Fruit fly (Drosophila melanogaster) whole organism, embryonic: ENCODE measurements around the gene nAChRbeta1.

Experiments used
- Awh ChIP-seq: fragments of 200-800 bp; sonication (Bioruptor generic); IDR thresholded peaks from 2 replicates; pipeline ENCODE4, ENCODE4 v1.3.6; 2022; ENCODE audit warnings: missing biosample characterization, missing genetic modification characterization
- Blimp-1 ChIP-seq: fragments of 200-800 bp; sonication (Bioruptor generic); optimal IDR thresholded peaks from 3 replicates; lab custom pipeline; 2018; ENCODE audit warnings: missing biosample characterization, missing genetic modification characterization, mild to moderate bottlenecking, moderate library complexity, missing genetic modification reagents
- CG10565 ChIP-seq: fragments of 200-800 bp; sonication (Bioruptor generic); optimal IDR thresholded peaks from 3 replicates; lab custom pipeline; 2016; ENCODE audit warnings: missing biosample characterization, mild to moderate bottlenecking, missing genetic modification characterization
- CG10979 ChIP-seq: fragments of 200-800 bp; sonication (Bioruptor generic); optimal IDR thresholded peaks from 2 replicates; lab custom pipeline; 2018; ENCODE audit warnings: missing biosample characterization, mild to moderate bottlenecking, missing genetic modification characterization, moderate library complexity
- CG11504 ChIP-seq: fragments of 200-800 bp; sonication (Bioruptor generic); optimal IDR thresholded peaks from 3 replicates; lab custom pipeline; 2019; ENCODE audit warnings: missing biosample characterization, mild to moderate bottlenecking, missing genetic modification characterization, moderate library complexity
- CG12391 ChIP-seq: fragments of 200-800 bp; sonication (Bioruptor generic); optimal IDR thresholded peaks from 3 replicates; lab custom pipeline; 2018; ENCODE audit warnings: missing biosample characterization, mild to moderate bottlenecking, missing genetic modification characterization, moderate library complexity
- CG14050 ChIP-seq: fragments of 200-800 bp; sonication (Bioruptor generic); IDR thresholded peaks from 3 replicates; pipeline ENCODE4 v1.3.6; 2022; ENCODE audit warnings: missing biosample characterization, missing genetic modification characterization
- CG15601 ChIP-seq: fragments of 200-800 bp; sonication (Bioruptor generic); optimal IDR thresholded peaks from 3 replicates; lab custom pipeline; 2019; ENCODE audit warnings: missing biosample characterization, mild to moderate bottlenecking, missing genetic modification characterization, moderate library complexity
- CG30403 ChIP-seq: fragments of 200-800 bp; sonication (Bioruptor generic); optimal IDR thresholded peaks from 3 replicates; lab custom pipeline; 2016; ENCODE audit warnings: missing biosample characterization, missing genetic modification characterization
- CG4282 ChIP-seq: fragments of 200-800 bp; sonication (Bioruptor generic); optimal IDR thresholded peaks from 2 replicates; lab custom pipeline; 2016; ENCODE audit warnings: missing biosample characterization, missing genetic modification characterization
- CG4360 ChIP-seq: fragments of 200-800 bp; sonication (Bioruptor generic); IDR thresholded peaks from 2 replicates; pipeline ENCODE4 v1.3.6; 2022; ENCODE audit warnings: missing biosample characterization, missing genetic modification characterization
- CG5245 ChIP-seq: fragments of 200-800 bp; sonication (Bioruptor generic); optimal IDR thresholded peaks from 3 replicates; lab custom pipeline; 2016; ENCODE audit warnings: missing biosample characterization, missing genetic modification characterization
- CG6654 ChIP-seq: fragments of 200-800 bp; sonication (Bioruptor generic); optimal IDR thresholded peaks from 2 replicates; lab custom pipeline; 2017; ENCODE audit warnings: missing biosample characterization, mild to moderate bottlenecking, missing genetic modification characterization
- CG7745 ChIP-seq: fragments of 200-800 bp; sonication (Bioruptor generic); optimal IDR thresholded peaks from 2 replicates; lab custom pipeline; 2018; ENCODE audit warnings: missing biosample characterization, mild to moderate bottlenecking, missing genetic modification characterization, moderate library complexity
- CG8478 ChIP-seq: fragments of >200 bp; optimal IDR thresholded peaks from 2 replicates; lab custom pipeline; 2018
- CG9727 ChIP-seq: fragments of 200-800 bp; sonication (Bioruptor generic); optimal IDR thresholded peaks from 3 replicates; lab custom pipeline; 2017; ENCODE audit warnings: missing biosample characterization, mild to moderate bottlenecking, missing genetic modification characterization
- CTCF ChIP-seq: fragments of 200-800 bp; sonication (Bioruptor generic); optimal IDR thresholded peaks from 2 replicates; lab custom pipeline; 2017; ENCODE audit warnings: missing biosample characterization, mild to moderate bottlenecking, missing genetic modification characterization, moderate library complexity
- Dfd ChIP-seq, 2 experiments: fragments of >200 bp; optimal IDR thresholded peaks; 2 replicates each; lab custom pipeline; 2017; ENCODE audit warnings: missing biosample characterization in 2 of 2, missing genetic modification characterization in 2 of 2
- Dp ChIP-seq: fragments of 200-800 bp; sonication (Bioruptor generic); optimal IDR thresholded peaks from 2 replicates; lab custom pipeline; 2018; ENCODE audit warnings: missing biosample characterization, mild to moderate bottlenecking, missing genetic modification characterization, moderate library complexity
- ERR ChIP-seq: fragments of 200-800 bp; sonication (Bioruptor generic); optimal IDR thresholded peaks from 2 replicates; lab custom pipeline; 2016; ENCODE audit warnings: missing biosample characterization, missing genetic modification characterization
- Eip74EF ChIP-seq, 2 experiments: fragments of 200-800 bp in 1 of 2; fragments of >200 bp in 1 of 2; sonication (Bioruptor generic) in 1 of 2; optimal IDR thresholded peaks; 2 replicates each; lab custom pipeline; 2017 to 2019; ENCODE audit warnings: missing biosample characterization in 2 of 2, missing genetic modification characterization in 2 of 2, mild to moderate bottlenecking in 1 of 2, moderate library complexity in 1 of 2
- HmgZ ChIP-seq: fragments of 200-800 bp; sonication (Bioruptor generic); optimal IDR thresholded peaks from 2 replicates; lab custom pipeline; 2018; ENCODE audit warnings: missing biosample characterization, mild to moderate bottlenecking, missing genetic modification characterization
- Hr78 ChIP-seq, 2 experiments: fragments of 200-800 bp in 1 of 2; fragments of >200 bp in 1 of 2; sonication (Bioruptor generic) in 1 of 2; optimal IDR thresholded peaks; 2 replicates each; lab custom pipeline; 2017 to 2019; ENCODE audit warnings: missing biosample characterization in 2 of 2, missing genetic modification characterization in 2 of 2, mild to moderate bottlenecking in 1 of 2, moderate library complexity in 1 of 2
- Med ChIP-seq: fragments of 200-800 bp; sonication (Bioruptor generic); peaks from one replicate; lab custom pipeline; 2016; ENCODE audit warnings: missing biosample characterization, missing genetic modification characterization, mild to moderate bottlenecking, inconsistent platforms, moderate library complexity
- Nf-YB ChIP-seq: fragments of 200-800 bp; sonication (Bioruptor generic); optimal IDR thresholded peaks from 3 replicates; lab custom pipeline; 2019; ENCODE audit warnings: missing biosample characterization, mild to moderate bottlenecking, missing genetic modification characterization, moderate library complexity
- PHDP ChIP-seq: fragments of 200-800 bp; sonication (Bioruptor generic); optimal IDR thresholded peaks from 3 replicates; lab custom pipeline; 2018; ENCODE audit warnings: missing biosample characterization, mild to moderate bottlenecking, missing genetic modification characterization, moderate library complexity
- Poxn ChIP-seq: fragments of 200-800 bp; sonication (Bioruptor generic); IDR thresholded peaks from 2 replicates; pipeline ENCODE4 v1.3.6; 2022; ENCODE audit warnings: missing biosample characterization, missing genetic modification characterization
- Scr ChIP-seq: fragments of 200-800 bp; sonication (Bioruptor generic); IDR thresholded peaks from 2 replicates; pipeline ENCODE4 v1.3.6; 2022; ENCODE audit warnings: missing biosample characterization, missing genetic modification characterization; ENCODE audit not compliant: partially characterized antibody
- amos ChIP-seq: fragments of 200-800 bp; sonication (Bioruptor generic); IDR thresholded peaks from 2 replicates; pipeline ENCODE4 v1.3.6; 2022; ENCODE audit warnings: missing biosample characterization, missing genetic modification characterization; ENCODE audit not compliant: partially characterized antibody
- ap ChIP-seq: fragments of 200-800 bp; sonication (Bioruptor generic); IDR thresholded peaks from 2 replicates; pipeline ENCODE4 v1.3.6; 2022; ENCODE audit warnings: missing biosample characterization, missing genetic modification characterization
- ato ChIP-seq: fragments of 200-800 bp; sonication (Bioruptor generic); IDR thresholded peaks from 2 replicates; pipeline ENCODE4 v1.3.6; 2022; ENCODE audit warnings: missing biosample characterization, missing genetic modification characterization; ENCODE audit not compliant: partially characterized antibody
- bbx ChIP-seq: fragments of 200-800 bp; sonication (Bioruptor generic); IDR thresholded peaks from 2 replicates; pipeline ENCODE4 v1.3.6; 2022; ENCODE audit warnings: missing biosample characterization, missing genetic modification characterization; ENCODE audit not compliant: partially characterized antibody
- chm ChIP-seq: fragments of 200-800 bp; sonication (Bioruptor generic); IDR thresholded peaks from 2 replicates; pipeline ENCODE4 v1.3.6; 2022; ENCODE audit warnings: missing biosample characterization, missing genetic modification characterization
- corto ChIP-seq: fragments of 200-800 bp; sonication (Bioruptor generic); optimal IDR thresholded peaks from 2 replicates; lab custom pipeline; 2016; ENCODE audit warnings: missing biosample characterization, mild to moderate bottlenecking, missing genetic modification characterization, moderate library complexity
- dimm ChIP-seq: fragments of 200-800 bp; sonication (Bioruptor generic); IDR thresholded peaks from 2 replicates; pipeline ENCODE4 v1.3.6; 2022; ENCODE audit warnings: missing biosample characterization, missing genetic modification characterization
- gsb-n ChIP-seq: fragments of 200-800 bp; sonication (Bioruptor generic); optimal IDR thresholded peaks from 3 replicates; lab custom pipeline; 2018; ENCODE audit warnings: missing biosample characterization, mild to moderate bottlenecking, missing genetic modification characterization
- ham ChIP-seq: fragments of 200-800 bp; sonication (Bioruptor generic); IDR thresholded peaks from 2 replicates; pipeline ENCODE4 v1.3.6; 2022; ENCODE audit warnings: missing biosample characterization, missing genetic modification characterization
- mirr ChIP-seq: fragments of 200-800 bp; sonication (Bioruptor generic); optimal IDR thresholded peaks from 3 replicates; lab custom pipeline; 2018; ENCODE audit warnings: missing biosample characterization, mild to moderate bottlenecking, missing genetic modification characterization
- nmo ChIP-seq: fragments of 200-800 bp; sonication (Bioruptor generic); optimal IDR thresholded peaks from 2 replicates; lab custom pipeline; 2018; ENCODE audit warnings: missing biosample characterization, mild to moderate bottlenecking, missing genetic modification characterization, moderate library complexity
- otp ChIP-seq: fragments of 200-800 bp; sonication (Bioruptor generic); IDR thresholded peaks from 3 replicates; pipeline ENCODE4, ENCODE4 v1.3.6; 2022; ENCODE audit warnings: missing biosample characterization, missing genetic modification characterization
- pros ChIP-seq: fragments of 200-800 bp; sonication (Bioruptor generic); optimal IDR thresholded peaks from 3 replicates; lab custom pipeline; 2019; ENCODE audit warnings: missing biosample characterization, mild to moderate bottlenecking, missing genetic modification characterization, moderate library complexity
- pum ChIP-seq: fragments of 200-800 bp; sonication (Bioruptor generic); optimal IDR thresholded peaks from 2 replicates; lab custom pipeline; 2016; ENCODE audit warnings: missing biosample characterization, missing genetic modification characterization
- rib ChIP-seq: fragments of 200-800 bp; sonication (Bioruptor generic); IDR thresholded peaks from 2 replicates; pipeline ENCODE4 v1.3.6; 2022; ENCODE audit warnings: missing biosample characterization, missing genetic modification characterization
- slbo ChIP-seq: fragments of 200-800 bp; sonication (Bioruptor generic); IDR thresholded peaks from 2 replicates; pipeline ENCODE4 v1.3.6; 2022; ENCODE audit warnings: missing biosample characterization, missing genetic modification characterization
- slp2 ChIP-seq: fragments of 200-800 bp; sonication (Bioruptor generic); optimal IDR thresholded peaks from 2 replicates; lab custom pipeline; 2016; ENCODE audit warnings: missing biosample characterization, missing genetic modification characterization
- sr ChIP-seq: fragments of 200-800 bp; sonication (Bioruptor generic); IDR thresholded peaks from 3 replicates; pipeline ENCODE4 v1.3.6; 2022; ENCODE audit warnings: missing biosample characterization, missing genetic modification characterization
- trh ChIP-seq: fragments of 200-800 bp; sonication (Bioruptor generic); optimal IDR thresholded peaks from 2 replicates; lab custom pipeline; 2016; ENCODE audit warnings: missing biosample characterization, missing genetic modification characterization
- ttk ChIP-seq: fragments of 200-800 bp; sonication (Bioruptor generic); IDR thresholded peaks from 2 replicates; pipeline ENCODE4 v2.1.2; 2022; ENCODE audit warnings: missing biosample characterization, missing genetic modification characterization
- unpg ChIP-seq: fragments of 200-800 bp; sonication (Bioruptor generic); optimal IDR thresholded peaks from 3 replicates; lab custom pipeline; 2018; ENCODE audit warnings: missing biosample characterization, mild to moderate bottlenecking, missing genetic modification characterization, moderate library complexity
- zfh1 ChIP-seq: fragments of 200-800 bp; sonication (Bioruptor generic); IDR thresholded peaks from 3 replicates; pipeline ENCODE4 v1.3.6; 2022; ENCODE audit warnings: missing biosample characterization, missing genetic modification characterization

The nAChRbeta1 gene

DNA sequence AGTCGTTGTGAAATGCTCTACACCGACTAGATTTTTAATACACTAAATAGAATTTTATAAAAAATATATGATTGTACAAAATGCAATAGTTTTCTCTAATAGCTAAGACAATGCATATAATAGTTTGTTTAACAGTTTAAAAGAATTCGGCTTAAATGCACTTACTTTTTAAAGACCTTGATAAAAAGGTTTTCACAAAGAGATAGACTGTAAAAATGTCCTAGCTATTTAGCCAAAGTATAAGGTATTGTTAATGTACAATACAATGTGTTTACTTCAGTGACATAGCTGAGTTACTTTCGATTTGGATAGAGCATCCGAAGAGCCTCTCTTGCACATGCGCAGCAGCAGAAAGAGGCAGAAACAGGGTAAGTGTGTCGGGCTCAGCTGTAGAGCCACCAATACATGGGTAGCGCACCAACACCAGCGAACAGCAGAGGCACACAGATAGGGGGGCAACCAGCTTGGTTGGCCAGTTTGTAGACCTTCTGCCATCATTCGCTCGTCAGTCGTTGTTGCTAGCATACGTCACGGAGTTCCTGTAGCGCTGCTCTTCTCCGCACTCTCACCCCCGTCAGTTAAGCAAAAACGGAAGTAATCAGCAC, 22.4 kb upstream of the nAChRbeta1 start, which contains the start of gene TP53INP (continued):
- TF ChIP-seq slp2 = peak; percentile 69
- peak; percentile 17 for TF ChIP-seq ERR (GFP tag; lab: Kevin White, UChicago)
- TF ChIP-seq CTCF (GFP tag; lab: Kevin White, UChicago) = peak; percentile 33
- TF ChIP-seq mirr (GFP tag; lab: Kevin White, UChicago) = peak; percentile 12
- peak; percentile 87 for TF ChIP-seq Blimp-1
- peak; percentile 95 for TF ChIP-seq nmo (GFP tag; lab: Kevin White, UChicago)
- TF ChIP-seq CG7745 (tag; lab: Kevin White, UChicago) = no peak
- peak; percentile 85 for TF ChIP-seq unpg (GFP tag; lab: Kevin White, UChicago)
- peak; percentile 79 for TF ChIP-seq Nf-YB
- TF ChIP-seq CG11504 (tag; lab: Kevin White, UChicago) = peak; percentile 93
- TF ChIP-seq CG4282 (GFP tag; lab: Kevin White, UChicago) = no peak
- peak; percentile 94 for TF ChIP-seq CG9727 (GFP tag; lab: Kevin White, UChicago)
- no peak for TF ChIP-seq otp (GFP tag; lab: Robert Waterston, UW)
- TF ChIP-seq ap (GFP tag; lab: Robert Waterston, UW) = peak; percentile 56; the same call in 1 of the 2 replicates
- no peak for TF ChIP-seq sr (GFP tag; lab: Robert Waterston, UW)
- TF ChIP-seq CG15601 (tag; lab: Kevin White, UChicago) = peak; percentile 84
- no peak for TF ChIP-seq Dfd (GFP tag; optimal IDR thresholded peaks at IDR 0.05; lab: Kevin White, UChicago)
- peak; percentile 37; the same call in 1 of the 2 replicates for TF ChIP-seq rib (GFP tag; lab: Robert Waterston, UW)
- no peak for TF ChIP-seq ham (GFP tag; lab: Robert Waterston, UW)
- TF ChIP-seq CG4360 (GFP tag; lab: Robert Waterston, UW) = no peak
- no peak; the same call in 1 of the 2 replicates for TF ChIP-seq amos (GFP tag; lab: Robert Waterston, UW)
- TF ChIP-seq PHDP (tag; lab: Kevin White, UChicago) = peak; percentile 88
- TF ChIP-seq HmgZ = peak; percentile 64
- TF ChIP-seq Hr78 (GFP tag; optimal IDR thresholded peaks at IDR 0.05; lab: Kevin White, UChicago) = peak in 1 of 2 experiments; percentile 68
- peak; percentile 61 for TF ChIP-seq corto
- TF ChIP-seq Awh (GFP tag; lab: Robert Waterston, UW) = no peak
- peak; percentile 26 for TF ChIP-seq CG10565 (GFP tag; lab: Kevin White, UChicago)
- peak; percentile 60; the same call in 2 of the 3 replicates for TF ChIP-seq zfh1
- TF ChIP-seq CG5245 (GFP tag; lab: Kevin White, UChicago) = peak; percentile 65
- peak; percentile 62 for TF ChIP-seq chm (GFP tag; lab: Robert Waterston, UW)
- TF ChIP-seq CG10979 (tag; lab: Kevin White, UChicago) = peak; percentile 93
- peak; percentile 59 for TF ChIP-seq bbx
- peak; percentile 93 for TF ChIP-seq CG12391 (tag; lab: Kevin White, UChicago)
- TF ChIP-seq slbo (GFP tag; lab: Robert Waterston, UW) = peak; percentile 76
- TF ChIP-seq dimm (GFP tag; lab: Robert Waterston, UW) = peak; percentile 32; the same call in 1 of the 2 replicates
- TF ChIP-seq CG14050 (GFP tag; lab: Robert Waterston, UW) = peak; percentile 54
- no peak for TF ChIP-seq ato (GFP tag; lab: Robert Waterston, UW)
- TF ChIP-seq trh (GFP tag; lab: Kevin White, UChicago) = peak; percentile 79
- peak; percentile 75 for TF ChIP-seq pum (GFP tag; lab: Kevin White, UChicago)
- peak; percentile 93 for TF ChIP-seq CG30403 (GFP tag; lab: Kevin White, UChicago)
- TF ChIP-seq pros (GFP tag; lab: Kevin White, UChicago) = peak; percentile 30
- peak; percentile 23 for TF ChIP-seq CG8478 (lab: Kevin White, UChicago)
- peak in 1 of 2 experiments; percentile 93 for TF ChIP-seq Eip74EF (GFP tag; optimal IDR thresholded peaks at IDR 0.05; lab: Kevin White, UChicago)
- no peak for TF ChIP-seq Poxn (GFP tag; lab: Robert Waterston, UW)
- TF ChIP-seq CG6654 (GFP tag; lab: Kevin White, UChicago) = peak; percentile 62
- TF ChIP-seq ttk (GFP tag; lab: Robert Waterston, UW) = peak; percentile 58
- peak; percentile 81 for TF ChIP-seq gsb-n
- no peak for TF ChIP-seq Dp (GFP tag; lab: Kevin White, UChicago)
- peak; percentile 90 for TF ChIP-seq Med (GFP tag; lab: Kevin White, UChicago)
- no peak; the same call in none of the 2 replicates for TF ChIP-seq Scr
